Fruit fly (Drosophila melanogaster): ENCODE measurements around the gene CG32756.

- no peak for TF ChIP-seq CG8478 (optimal IDR thresholded peaks at IDR 0.05)
- TF ChIP-seq pan (optimal IDR thresholded peaks at IDR 0.05): no peak
Measured at dm6 chrX:5956646-5957441, 11.4 kb downstream of the CG32756 start.

All from whole organism.